Worm (Caenorhabditis elegans) whole organism, late embryonic: Measurements from ENCODE around the gene C49H3.12.

Source experiments
- C38D4.7 ChIP-seq: fragments of 200-800 bp; sonication (Bioruptor generic); optimal IDR thresholded peaks from 2 replicates; lab custom pipeline; 2018; ENCODE audit warnings: mild to moderate bottlenecking, missing genetic modification characterization, moderate library complexity, missing compliant biosample characterization
- F13H6.1 ChIP-seq: sonication (generic microtip); optimal IDR thresholded peaks from 2 replicates; lab custom pipeline; 2016; ENCODE audit warnings: missing genetic modification characterization, missing compliant biosample characterization
- K02D7.2 ChIP-seq: sonication (generic microtip); optimal IDR thresholded peaks from 2 replicates; lab custom pipeline; 2017; ENCODE audit warnings: mild to moderate bottlenecking, missing genetic modification characterization, missing compliant biosample characterization
- K09A11.1 ChIP-seq: sonication (generic microtip); optimal IDR thresholded peaks from 2 replicates; lab custom pipeline; 2017; ENCODE audit warnings: antibody characterized with exemption, mild to moderate bottlenecking, missing genetic modification characterization, missing compliant biosample characterization; ENCODE audit not compliant: insufficient read depth
- Y22D7AL.16 ChIP-seq: sonication (generic microtip); optimal IDR thresholded peaks from 2 replicates; lab custom pipeline; 2016; ENCODE audit warnings: missing genetic modification characterization, missing compliant biosample characterization
- ama-1 ChIP-seq: fragments of 150-350 bp; optimal IDR thresholded peaks from 2 replicates; lab custom pipeline; 2014
- ceh-18 ChIP-seq: sonication (generic microtip); optimal IDR thresholded peaks from 2 replicates; lab custom pipeline; 2016; ENCODE audit warnings: missing genetic modification characterization, missing compliant biosample characterization
- ceh-19 ChIP-seq: fragments of 200-800 bp; sonication (Bioruptor generic); optimal IDR thresholded peaks from 2 replicates; lab custom pipeline; 2018; ENCODE audit warnings: mild to moderate bottlenecking, missing genetic modification characterization, missing compliant biosample characterization
- ceh-2 ChIP-seq: sonication (generic microtip); optimal IDR thresholded peaks from 2 replicates; lab custom pipeline; 2016; ENCODE audit warnings: missing genotype, missing genetic modification characterization, missing compliant biosample characterization
- ceh-24 ChIP-seq: sonication (generic microtip); optimal IDR thresholded peaks from 2 replicates; lab custom pipeline; 2016; ENCODE audit warnings: mild to moderate bottlenecking, missing genetic modification characterization, missing compliant biosample characterization
- ceh-31 ChIP-seq: sonication (generic microtip); optimal IDR thresholded peaks from 2 replicates; lab custom pipeline; 2016; ENCODE audit warnings: missing genetic modification characterization, missing compliant biosample characterization
- ceh-34 ChIP-seq: sonication (generic microtip); optimal IDR thresholded peaks from 2 replicates; lab custom pipeline; 2016; ENCODE audit warnings: mild to moderate bottlenecking, missing genetic modification characterization, missing compliant biosample characterization
- ceh-48 ChIP-seq: sonication (generic microtip); optimal IDR thresholded peaks from 2 replicates; lab custom pipeline; 2016; ENCODE audit warnings: missing genetic modification characterization, inconsistent platforms, missing compliant biosample characterization
- ceh-9 ChIP-seq: sonication (generic microtip); optimal IDR thresholded peaks from 2 replicates; lab custom pipeline; 2016; ENCODE audit warnings: mild to moderate bottlenecking, missing genetic modification characterization, inconsistent platforms, missing compliant biosample characterization
- che-1 ChIP-seq: sonication (generic microtip); optimal IDR thresholded peaks from 2 replicates; lab custom pipeline; 2016; ENCODE audit warnings: mild to moderate bottlenecking, missing genetic modification characterization, missing compliant biosample characterization
- elt-2 ChIP-seq: sonication (generic microtip); optimal IDR thresholded peaks from 2 replicates; lab custom pipeline; 2016; ENCODE audit warnings: missing genetic modification reagents, missing genetic modification characterization, missing compliant biosample characterization
- eyg-1 ChIP-seq: sonication (generic microtip); optimal IDR thresholded peaks from 2 replicates; lab custom pipeline; 2016; ENCODE audit warnings: missing genotype, missing genetic modification characterization, missing compliant biosample characterization
- fkh-10 ChIP-seq: fragments of 150-350 bp; optimal IDR thresholded peaks from 2 replicates; lab custom pipeline; 2014; ENCODE audit warnings: missing biosample characterization, missing genetic modification reagents, missing genetic modification characterization
- fkh-6 ChIP-seq: sonication (generic microtip); optimal IDR thresholded peaks from 2 replicates; lab custom pipeline; 2016; ENCODE audit warnings: missing genetic modification characterization, missing compliant biosample characterization
- gmeb-2 ChIP-seq: sonication (generic microtip); optimal IDR thresholded peaks from 2 replicates; lab custom pipeline; 2016; ENCODE audit warnings: missing genetic modification characterization, inconsistent platforms, missing compliant biosample characterization
- hlh-13 ChIP-seq: fragments of 200-800 bp; sonication (Bioruptor generic); optimal IDR thresholded peaks from 2 replicates; lab custom pipeline; 2018; ENCODE audit warnings: mild to moderate bottlenecking, missing genetic modification characterization, missing compliant biosample characterization
- hlh-15 ChIP-seq: sonication (generic microtip); optimal IDR thresholded peaks from 2 replicates; lab custom pipeline; 2016; ENCODE audit warnings: missing genetic modification characterization, missing compliant biosample characterization
- hlh-30 ChIP-seq: sonication (generic microtip); optimal IDR thresholded peaks from 2 replicates; lab custom pipeline; 2017; ENCODE audit warnings: antibody characterized with exemption, missing genetic modification characterization, missing compliant biosample characterization; ENCODE audit not compliant: insufficient read depth
- lin-11 ChIP-seq: fragments of 200-800 bp; sonication (Bioruptor generic); optimal IDR thresholded peaks from 2 replicates; lab custom pipeline; 2018; ENCODE audit warnings: mild to moderate bottlenecking, missing genetic modification characterization, missing compliant biosample characterization
- madf-2 ChIP-seq: sonication (generic microtip); optimal IDR thresholded peaks from 2 replicates; lab custom pipeline; 2017; ENCODE audit warnings: missing genetic modification characterization, missing compliant biosample characterization
- mec-3 ChIP-seq: sonication (generic microtip); optimal IDR thresholded peaks from 2 replicates; lab custom pipeline; 2016; ENCODE audit warnings: borderline replicate concordance, missing genetic modification characterization, missing compliant biosample characterization
- nfya-1 ChIP-seq: sonication (generic microtip); optimal IDR thresholded peaks from 2 replicates; lab custom pipeline; 2017; ENCODE audit warnings: missing genetic modification characterization, mild to moderate bottlenecking, missing compliant biosample characterization, antibody characterized with exemption, moderate library complexity
- nhr-11 ChIP-seq: fragments of 150-350 bp; optimal IDR thresholded peaks from 2 replicates; lab custom pipeline; 2014; ENCODE audit warnings: missing biosample characterization, missing genetic modification characterization
- npax-4 ChIP-seq: sonication (generic microtip); optimal IDR thresholded peaks from 2 replicates; lab custom pipeline; 2016; ENCODE audit warnings: missing genetic modification characterization, missing compliant biosample characterization
- pag-3 ChIP-seq: sonication (generic microtip); optimal IDR thresholded peaks from 2 replicates; lab custom pipeline; 2016; ENCODE audit warnings: missing compliant biosample characterization, missing genetic modification characterization, borderline replicate concordance
- pat-9 ChIP-seq: fragments of 200-800 bp; sonication (Bioruptor generic); optimal IDR thresholded peaks from 2 replicates; lab custom pipeline; 2018; ENCODE audit warnings: mild to moderate bottlenecking, missing genetic modification characterization, moderate library complexity, missing compliant biosample characterization
- pax-1 ChIP-seq: fragments of 150-350 bp; optimal IDR thresholded peaks from 2 replicates; lab custom pipeline; 2014; ENCODE audit warnings: missing biosample characterization, missing genetic modification characterization
- pha-2 ChIP-seq: sonication (generic microtip); optimal IDR thresholded peaks from 2 replicates; lab custom pipeline; 2017; ENCODE audit warnings: mild to moderate bottlenecking, missing genetic modification characterization, missing compliant biosample characterization
- pha-4 ChIP-seq: fragments of 150-350 bp; optimal IDR thresholded peaks from 2 replicates; lab custom pipeline; 2018; ENCODE audit warnings: missing biosample characterization, missing genetic modification reagents, missing genetic modification characterization
- pros-1 ChIP-seq: fragments of 150-350 bp; optimal IDR thresholded peaks from 2 replicates; lab custom pipeline; 2014; ENCODE audit warnings: missing biosample characterization, missing genetic modification reagents, missing genetic modification characterization
- ref-2 ChIP-seq: sonication (generic microtip); optimal IDR thresholded peaks from 2 replicates; lab custom pipeline; 2016; ENCODE audit warnings: missing genetic modification characterization, missing compliant biosample characterization
- rnt-1 ChIP-seq: sonication (generic microtip); optimal IDR thresholded peaks from 2 replicates; lab custom pipeline; 2016; ENCODE audit warnings: missing genetic modification characterization, missing compliant biosample characterization
- sdc-2 ChIP-seq: sonication (generic microtip); optimal IDR thresholded peaks from 2 replicates; lab custom pipeline; 2016; ENCODE audit warnings: missing genotype, missing genetic modification characterization, missing compliant biosample characterization
- sox-2 ChIP-seq: fragments of 200-800 bp; sonication (Bioruptor generic); IDR thresholded peaks from 2 replicates; pipeline ENCODE4 v1.3.6; 2022; ENCODE audit warnings: missing genetic modification reagents, missing genetic modification characterization, missing compliant biosample characterization
- sox-4 ChIP-seq: sonication (generic microtip); optimal IDR thresholded peaks from 2 replicates; lab custom pipeline; 2017; ENCODE audit warnings: mild to moderate bottlenecking, missing genetic modification characterization, inconsistent platforms, missing compliant biosample characterization
- syd-9 ChIP-seq: sonication (generic microtip); optimal IDR thresholded peaks from 2 replicates; lab custom pipeline; 2016; ENCODE audit warnings: mild to moderate bottlenecking, missing genetic modification characterization, moderate library complexity, missing compliant biosample characterization
- tbx-2 ChIP-seq: sonication (generic microtip); optimal IDR thresholded peaks from 2 replicates; lab custom pipeline; 2016; ENCODE audit warnings: missing genetic modification characterization, missing compliant biosample characterization
- tbx-7 ChIP-seq: sonication (generic microtip); optimal IDR thresholded peaks from 2 replicates; lab custom pipeline; 2016; ENCODE audit warnings: missing genotype, missing genetic modification characterization, missing compliant biosample characterization
- ttx-3 ChIP-seq: sonication (generic microtip); optimal IDR thresholded peaks from 2 replicates; lab custom pipeline; 2016; ENCODE audit warnings: missing genetic modification reagents, missing genetic modification characterization, missing compliant biosample characterization
- unc-42 ChIP-seq: sonication (generic microtip); optimal IDR thresholded peaks from 2 replicates; lab custom pipeline; 2016; ENCODE audit warnings: missing genotype, missing genetic modification characterization, missing compliant biosample characterization
- unc-55 ChIP-seq: sonication (generic microtip); optimal IDR thresholded peaks from 2 replicates; lab custom pipeline; 2017; ENCODE audit warnings: missing biosample characterization, missing genetic modification reagents, missing genetic modification characterization

The C49H3.12 gene

ce11 chrIV:7927218-7927617, at the start of gene C49H3.12:
TSS of gene C49H3.12 (minus strand) at chrIV:7927318.
- TF ChIP-seq npax-4 (tag; lab: Kevin White, UChicago), result no peak
- no peak for TF ChIP-seq syd-9
- TF ChIP-seq sdc-2 (tag; lab: Kevin White, UChicago), result no peak
- no peak for TF ChIP-seq elt-2 (tag; lab: Kevin White, UChicago)
- TF ChIP-seq hlh-15 (tag; lab: Kevin White, UChicago), result no peak
- TF ChIP-seq, all 69 proteins: peak for 0

DNA sequence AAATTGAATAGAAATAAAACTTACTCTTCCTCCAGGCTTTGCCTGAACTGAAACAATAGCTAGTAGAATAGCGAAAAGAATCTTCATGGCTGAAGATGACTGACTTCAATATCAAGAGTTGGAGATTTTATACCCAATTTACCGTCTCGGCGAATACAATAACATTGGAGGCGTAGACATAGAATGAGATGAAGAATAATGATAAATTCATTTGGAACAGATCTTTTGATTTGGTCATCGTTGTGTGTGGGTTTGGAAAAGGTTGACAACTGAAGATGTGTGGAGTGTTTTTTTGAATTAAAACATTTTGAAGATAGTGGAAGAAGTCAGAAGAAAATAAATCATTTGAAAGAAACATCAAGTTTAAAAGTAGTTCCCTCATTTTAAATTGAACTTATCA, 49.1 kb upstream of the C49H3.12 start, which contains the start of gene F57H12.6:
TSS of gene F57H12.6 (minus strand) at position 101 of the 400 bp plus-strand sequence.
- TF ChIP-seq ceh-19 (GFP tag; lab: Kevin White, UChicago) (no peak), Y22D7AL.16 (tag; lab: Kevin White, UChicago) (no peak), gmeb-2 (tag; lab: Kevin White, UChicago) (no peak), madf-2 (tag; lab: Kevin White, UChicago) (no peak), npax-4 (tag; lab: Kevin White, UChicago) (no peak), K02D7.2 (no peak), tbx-2 (tag; lab: Kevin White, UChicago) (no peak), mec-3 (no peak), che-1 (no peak), pros-1 (tag; lab: Kevin White, UChicago) (no peak), lin-11 (tag; lab: Kevin White, UChicago) (no peak), K09A11.1 (no peak), ceh-34 (no peak), unc-55 (no peak), pax-1 (tag; lab: Kevin White, UChicago) (no peak), ceh-48 (tag; lab: Kevin White, UChicago) (no peak)

DNA sequence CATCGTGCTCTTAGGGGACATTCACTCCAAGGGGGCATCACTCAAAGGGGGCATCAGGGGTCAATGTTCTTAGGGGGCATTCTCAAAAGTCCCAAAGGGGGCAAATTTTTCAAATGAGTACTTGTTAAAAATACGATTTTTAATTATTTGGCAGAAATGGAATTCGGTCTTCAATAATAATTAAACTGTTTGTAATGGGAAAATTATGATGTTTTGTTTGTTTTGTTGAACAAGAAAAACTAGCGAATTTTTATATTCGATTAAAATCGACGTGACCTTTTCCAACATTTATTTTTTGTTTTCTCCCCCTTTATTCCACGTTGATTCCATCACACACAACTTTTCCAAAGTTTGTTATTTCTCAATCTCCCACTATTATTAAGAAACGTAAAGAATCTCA, 39.9 kb upstream of the C49H3.12 start, which contains the start of gene F57H12.5:
TSS of gene F57H12.5 (plus strand) at position 301 of the 400 bp plus-strand sequence.
- TF ChIP-seq ama-1 (lab: Kevin White, UChicago) (no peak), pat-9 (no peak), pha-2 (tag; lab: Kevin White, UChicago) (no peak), ceh-24 (tag; lab: Kevin White, UChicago) (no peak), madf-2 (tag; lab: Kevin White, UChicago) (no peak), eyg-1 (tag; lab: Kevin White, UChicago) (no peak), K02D7.2 (no peak), mec-3 (no peak), hlh-13 (no peak), C38D4.7 (GFP tag; lab: Kevin White, UChicago) (no peak), ceh-18 (no peak), rnt-1 (tag; lab: Kevin White, UChicago) (no peak), fkh-10 (GFP tag; lab: Kevin White, UChicago) (no peak), ceh-2 (no peak), ref-2 (tag; lab: Kevin White, UChicago) (no peak), nfya-1 (tag; lab: Kevin White, UChicago) (no peak), ceh-9 (tag; lab: Kevin White, UChicago) (no peak), fkh-6 (no peak), ttx-3 (no peak)

DNA sequence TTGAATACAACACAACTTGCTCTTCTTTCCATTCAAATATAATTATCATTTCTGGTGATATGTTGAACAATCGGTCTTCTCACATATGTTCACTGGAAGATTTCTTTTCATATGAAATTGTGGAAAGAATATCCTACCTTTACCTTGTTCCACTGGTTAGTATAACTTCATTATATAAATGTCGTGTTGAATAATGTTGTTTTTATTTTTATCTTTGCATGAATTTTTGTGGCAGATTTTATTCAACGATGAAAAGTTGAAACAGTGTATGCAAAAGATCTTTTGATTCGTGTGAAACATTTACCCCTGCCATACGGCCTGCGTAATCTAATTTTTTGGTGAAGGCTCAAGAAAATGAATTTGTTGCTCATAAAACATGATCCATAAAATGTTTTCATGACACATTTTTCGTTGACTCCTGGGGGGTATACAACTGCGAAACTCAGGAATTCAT, 34.8 kb upstream of the C49H3.12 start:
- TF ChIP-seq sox-4 (tag; lab: Kevin White, UChicago), result no peak
- no peak for TF ChIP-seq hlh-30 (tag; lab: Kevin White, UChicago)
- TF ChIP-seq fkh-10 (GFP tag; lab: Kevin White, UChicago), result no peak
- TF ChIP-seq tbx-7, result no peak
- TF ChIP-seq ceh-19 (GFP tag; lab: Kevin White, UChicago), result no peak
- TF ChIP-seq K09A11.1, result no peak
- no peak for TF ChIP-seq pha-4
- no peak for TF ChIP-seq ceh-31 (tag; lab: Kevin White, UChicago)
- no peak for TF ChIP-seq sdc-2 (tag; lab: Kevin White, UChicago)
- no peak for TF ChIP-seq sox-2 (GFP tag; lab: Robert Waterston, UW)
- no peak for TF ChIP-seq pag-3 (tag; lab: Kevin White, UChicago)
- no peak for TF ChIP-seq ceh-24 (tag; lab: Kevin White, UChicago)
- no peak for TF ChIP-seq syd-9
- no peak for TF ChIP-seq mec-3
- TF ChIP-seq F13H6.1, result no peak
- TF ChIP-seq nhr-11 (tag; lab: Kevin White, UChicago), result no peak
- TF ChIP-seq tbx-2 (tag; lab: Kevin White, UChicago), result no peak
- no peak for TF ChIP-seq unc-42 (tag; lab: Kevin White, UChicago)
- TF ChIP-seq madf-2 (tag; lab: Kevin White, UChicago), result no peak
- TF ChIP-seq nfya-1 (tag; lab: Kevin White, UChicago), result no peak
